Fruit fly (Drosophila melanogaster): Measurements from ENCODE around the gene Osi20.
A peak's percentile ranks its signal among the peaks of the same experiment; 100 is the strongest.

Osi20 gene

dm6 chr3R:6373512-6374306 is 33.8 kb downstream of the Osi20 start (continued):
- TF ChIP-seq achi (GFP tag; optimal IDR thresholded peaks at IDR 0.05) (peak; percentile 42), cyc (GFP tag; optimal IDR thresholded peaks at IDR 0.05) (peak; percentile 27), CG16779 (tag; optimal IDR thresholded peaks at IDR 0.05) (no peak), CG15336 (GFP tag; IDR thresholded peaks at IDR 0.05) (peak; percentile 33; the same call in 1 of the 2 replicates), CG34406 (GFP tag; optimal IDR thresholded peaks at IDR 0.05) (no peak), CG3032 (tag; optimal IDR thresholded peaks at IDR 0.05) (peak; percentile 14), vri (GFP tag; optimal IDR thresholded peaks at IDR 0.05) (no peak), Lpt (GFP tag; optimal IDR thresholded peaks at IDR 0.05) (no peak), dsx (GFP tag; optimal IDR thresholded peaks at IDR 0.05; ENCODE audit: poor library complexity, severe bottlenecking) (no peak), CG10631 (GFP tag; optimal IDR thresholded peaks at IDR 0.05) (peak; percentile 37), eg (GFP tag; IDR thresholded peaks at IDR 0.05) (peak; percentile 57; the same call in 1 of the 3 replicates), CG32006 (GFP tag; optimal IDR thresholded peaks at IDR 0.05) (no peak), Ets21C (GFP tag; optimal IDR thresholded peaks at IDR 0.05) (no peak), Ets96B (tag; optimal IDR thresholded peaks at IDR 0.05) (peak; percentile 18), Gug (GFP tag; IDR thresholded peaks at IDR 0.05) (no peak), esn (GFP tag; optimal IDR thresholded peaks at IDR 0.05) (peak; percentile 69), CG10669 (GFP tag; optimal IDR thresholded peaks at IDR 0.05) (peak; percentile 21), Eip78C (GFP tag) (peak; percentile 77), Smox (GFP tag; optimal IDR thresholded peaks at IDR 0.05) (peak; percentile 46), acj6 (GFP tag; optimal IDR thresholded peaks at IDR 0.05) (peak; percentile 48), dac (GFP tag; optimal IDR thresholded peaks at IDR 0.05) (no peak), pdm3 (GFP tag; optimal IDR thresholded peaks at IDR 0.05) (peak; percentile 47), CG6854 (GFP tag; optimal IDR thresholded peaks at IDR 0.05) (peak; percentile 4), Sox14 (GFP tag; optimal IDR thresholded peaks at IDR 0.05) (peak; percentile 52), CG8319 (GFP tag; optimal IDR thresholded peaks at IDR 0.05) (no peak), svp (GFP tag) (no peak), CG9139 (GFP tag; optimal IDR thresholded peaks at IDR 0.05) (no peak), CG1621 (tag; optimal IDR thresholded peaks at IDR 0.05) (no peak), CG3919 (GFP tag; optimal IDR thresholded peaks at IDR 0.05) (peak; percentile 26)

dm6 chr3R:6374307-6374574 is 34.3 kb downstream of the Osi20 start, which contains the start of gene CG42564:
TSS of gene CG42564 (plus strand) at chr3R:6374475.
- TF ChIP-seq esn (GFP tag; optimal IDR thresholded peaks at IDR 0.05) (peak; percentile 33), CG6792 (GFP tag; optimal IDR thresholded peaks at IDR 0.05) (no peak), Sox15 (GFP tag; optimal IDR thresholded peaks at IDR 0.05) (no peak), CG3919 (GFP tag; optimal IDR thresholded peaks at IDR 0.05) (no peak), CG31627 (GFP tag; optimal IDR thresholded peaks at IDR 0.05) (no peak)

dm6 chr3R:6375944-6376343 is 36.0 kb downstream of the Osi20 start, which contains the start of gene CRAT:
TSS of gene CRAT (minus strand) at chr3R:6376044.
- no peak for TF ChIP-seq CG6792 (GFP tag; optimal IDR thresholded peaks at IDR 0.05)
- no peak for TF ChIP-seq CG6854 (GFP tag; optimal IDR thresholded peaks at IDR 0.05)
- no peak for TF ChIP-seq Gug (GFP tag; IDR thresholded peaks at IDR 0.05)
- no peak for TF ChIP-seq Ets21C (GFP tag; optimal IDR thresholded peaks at IDR 0.05)
- no peak for TF ChIP-seq Eip78C (GFP tag)
- TF ChIP-seq CG11294 (GFP tag; IDR thresholded peaks at IDR 0.05), result no peak
- no peak for TF ChIP-seq eg (GFP tag; IDR thresholded peaks at IDR 0.05)
- TF ChIP-seq CG6276 (GFP tag; optimal IDR thresholded peaks at IDR 0.05), result no peak
- TF ChIP-seq vri (GFP tag; optimal IDR thresholded peaks at IDR 0.05), result no peak
- TF ChIP-seq dac (GFP tag; optimal IDR thresholded peaks at IDR 0.05), result no peak
- TF ChIP-seq topi (GFP tag; optimal IDR thresholded peaks at IDR 0.05), result no peak
- TF ChIP-seq CG1621 (tag; optimal IDR thresholded peaks at IDR 0.05), result no peak
- no peak for TF ChIP-seq CG3032 (tag; optimal IDR thresholded peaks at IDR 0.05)
- no peak for TF ChIP-seq Sox14 (GFP tag; optimal IDR thresholded peaks at IDR 0.05)
- no peak for TF ChIP-seq achi (GFP tag; optimal IDR thresholded peaks at IDR 0.05)
- no peak for TF ChIP-seq Smox (GFP tag; optimal IDR thresholded peaks at IDR 0.05)

- no peak for TF ChIP-seq CG8319 (GFP tag; optimal IDR thresholded peaks at IDR 0.05)
- TF ChIP-seq svp (GFP tag), result no peak
- no peak for TF ChIP-seq CG8632 (GFP tag; optimal IDR thresholded peaks at IDR 0.05)
- TF ChIP-seq CG10669 (GFP tag; optimal IDR thresholded peaks at IDR 0.05), result no peak
- no peak for TF ChIP-seq CG3919 (GFP tag; optimal IDR thresholded peaks at IDR 0.05)
- no peak for TF ChIP-seq Ets21C (GFP tag; optimal IDR thresholded peaks at IDR 0.05)
- no peak for TF ChIP-seq Eip93F (GFP tag; optimal IDR thresholded peaks at IDR 0.05)
- TF ChIP-seq esn (GFP tag; optimal IDR thresholded peaks at IDR 0.05), result no peak
- TF ChIP-seq pdm3 (GFP tag; optimal IDR thresholded peaks at IDR 0.05), result no peak
Observed at dm6 chr3R:6377497-6377896, 37.6 kb downstream of the Osi20 start, which contains the start of gene CG42537. TSS of gene CG42537 (plus strand) at chr3R:6377797.

Data from whole organism, prepupa.